Fruit fly (Drosophila melanogaster) whole organism, embryonic: Measurements from ENCODE around the gene CG14327.
A peak's percentile ranks its signal among the peaks of the same experiment; 100 is the strongest.

ENCODE experiments used
- Asciz ChIP-seq: fragments of 200-800 bp; sonication (Bioruptor generic); optimal IDR thresholded peaks from 2 replicates; lab custom pipeline; 2017; ENCODE audit warnings: missing biosample characterization, mild to moderate bottlenecking, missing genetic modification characterization, missing genetic modification reagents
- Bgb ChIP-seq: fragments of 200-800 bp; sonication (Bioruptor generic); IDR thresholded peaks from 2 replicates; pipeline ENCODE4 v1.3.6; 2022; ENCODE audit warnings: missing biosample characterization, missing genetic modification characterization; ENCODE audit not compliant: partially characterized antibody
- CG12219 ChIP-seq: fragments of 200-800 bp; sonication (Bioruptor generic); optimal IDR thresholded peaks from 3 replicates; lab custom pipeline; 2018; ENCODE audit warnings: missing biosample characterization, mild to moderate bottlenecking, missing genetic modification characterization
- CG13287 ChIP-seq: fragments of 200-800 bp; sonication (Bioruptor generic); IDR thresholded peaks from 2 replicates; pipeline ENCODE4 v1.3.6; 2022; ENCODE audit warnings: missing biosample characterization, missing genetic modification characterization; ENCODE audit not compliant: partially characterized antibody
- CG14014 ChIP-seq: fragments of 200-800 bp; sonication (Bioruptor generic); IDR thresholded peaks from 2 replicates; pipeline ENCODE4 v1.3.6; 2022; ENCODE audit warnings: missing biosample characterization, missing genetic modification characterization
- CG18476 ChIP-seq: fragments of 200-800 bp; sonication (Bioruptor generic); optimal IDR thresholded peaks from 2 replicates; lab custom pipeline; 2016; ENCODE audit warnings: missing biosample characterization, mild to moderate bottlenecking, missing genetic modification characterization
- CG2712 ChIP-seq: fragments of 200-800 bp; optimal IDR thresholded peaks from 3 replicates; lab custom pipeline; 2019; ENCODE audit warnings: missing biosample characterization, mild to moderate bottlenecking, missing genetic modification characterization, moderate library complexity
- CG31224 ChIP-seq: fragments of 200-800 bp; sonication (Bioruptor generic); IDR thresholded peaks from 2 replicates; pipeline ENCODE4 v1.3.6; 2022; ENCODE audit warnings: missing biosample characterization, missing genetic modification characterization
- CG3163 ChIP-seq: fragments of 200-800 bp; sonication (Bioruptor generic); optimal IDR thresholded peaks from 3 replicates; lab custom pipeline; 2016; ENCODE audit warnings: missing biosample characterization, missing genetic modification characterization
- CG34224 ChIP-seq: fragments of 200-800 bp; sonication (Bioruptor generic); IDR thresholded peaks from 3 replicates; pipeline ENCODE4 v1.3.6; 2022; ENCODE audit warnings: missing biosample characterization, missing genetic modification characterization; ENCODE audit not compliant: partially characterized antibody
- CG43689 ChIP-seq: fragments of 200-800 bp; sonication (Bioruptor generic); IDR thresholded peaks from 2 replicates; pipeline ENCODE4 v1.3.6; 2022; ENCODE audit warnings: missing biosample characterization, missing genetic modification characterization
- CG7357 ChIP-seq: fragments of 200-800 bp; sonication (Bioruptor generic); IDR thresholded peaks from 3 replicates; pipeline ENCODE4 v1.3.6; 2022; ENCODE audit warnings: missing biosample characterization, missing genetic modification characterization
- CG9215 ChIP-seq: fragments of 200-800 bp; sonication (Bioruptor generic); IDR thresholded peaks from 2 replicates; pipeline ENCODE4 v1.3.6; 2022; ENCODE audit warnings: missing biosample characterization, missing genetic modification characterization
- CkIIα-i1 ChIP-seq: fragments of 200-800 bp; sonication (Bioruptor generic); IDR thresholded peaks from 2 replicates; pipeline ENCODE4 v1.3.6; 2022; ENCODE audit warnings: missing biosample characterization, missing genetic modification characterization
- Dll ChIP-seq: fragments of 200-800 bp; sonication (Bioruptor generic); IDR thresholded peaks from 4 replicates; pipeline ENCODE4 v1.3.6; 2022; ENCODE audit warnings: missing biosample characterization, missing genetic modification characterization; ENCODE audit not compliant: partially characterized antibody
- E2f2 ChIP-seq: fragments of 200-800 bp; sonication (Bioruptor generic); IDR thresholded peaks from 2 replicates; pipeline ENCODE4 v1.3.6; 2022; ENCODE audit warnings: missing biosample characterization, missing genetic modification characterization
- Fer1 ChIP-seq: fragments of 200-800 bp; sonication (Bioruptor generic); optimal IDR thresholded peaks from 2 replicates; lab custom pipeline; 2017; ENCODE audit warnings: missing biosample characterization, mild to moderate bottlenecking, missing genetic modification characterization
- HLHmδ ChIP-seq: fragments of 200-800 bp; sonication (Bioruptor generic); optimal IDR thresholded peaks from 2 replicates; lab custom pipeline; 2018; ENCODE audit warnings: missing biosample characterization, mild to moderate bottlenecking, missing genetic modification characterization, moderate library complexity
- MTF-1 ChIP-seq: fragments of 200-800 bp; sonication (Bioruptor generic); optimal IDR thresholded peaks from 2 replicates; lab custom pipeline; 2018; ENCODE audit warnings: missing biosample characterization, mild to moderate bottlenecking, missing genetic modification characterization, borderline replicate concordance
- Mad ChIP-seq: fragments of 200-800 bp; sonication (Bioruptor generic); optimal IDR thresholded peaks from 2 replicates; lab custom pipeline; 2016; ENCODE audit warnings: missing biosample characterization, missing genetic modification characterization
- NFAT ChIP-seq: fragments of 200-800 bp; sonication (Bioruptor generic); IDR thresholded peaks from 2 replicates; pipeline ENCODE4 v1.3.6; 2022; ENCODE audit warnings: missing biosample characterization, missing genetic modification characterization
- Opbp ChIP-seq: fragments of 200-800 bp; sonication (Bioruptor generic); IDR thresholded peaks from 3 replicates; pipeline ENCODE4 v1.3.6; 2022; ENCODE audit warnings: missing biosample characterization, missing genetic modification characterization; ENCODE audit not compliant: partially characterized antibody
- Scr ChIP-seq: fragments of 200-800 bp; sonication (Bioruptor generic); IDR thresholded peaks from 2 replicates; pipeline ENCODE4 v1.3.6; 2022; ENCODE audit warnings: missing biosample characterization, missing genetic modification characterization; ENCODE audit not compliant: partially characterized antibody
- Xbp1 ChIP-seq: fragments of 200-800 bp; sonication (Bioruptor generic); optimal IDR thresholded peaks from 3 replicates; lab custom pipeline; 2016; ENCODE audit warnings: missing biosample characterization, mild to moderate bottlenecking, missing genetic modification characterization
- amos ChIP-seq: fragments of 200-800 bp; sonication (Bioruptor generic); IDR thresholded peaks from 2 replicates; pipeline ENCODE4 v1.3.6; 2022; ENCODE audit warnings: missing biosample characterization, missing genetic modification characterization; ENCODE audit not compliant: partially characterized antibody
- ap ChIP-seq: fragments of 200-800 bp; sonication (Bioruptor generic); IDR thresholded peaks from 2 replicates; pipeline ENCODE4 v1.3.6; 2022; ENCODE audit warnings: missing biosample characterization, missing genetic modification characterization
- bsh ChIP-seq, 2 experiments: fragments of 200-800 bp; sonication (Bioruptor generic); optimal IDR thresholded peaks; 2 replicates each; lab custom pipeline; 2017 to 2018; ENCODE audit warnings: mild to moderate bottlenecking in 2 of 2, missing biosample characterization in 2 of 2, missing genetic modification characterization in 2 of 2, moderate library complexity in 1 of 2
- chinmo ChIP-seq: fragments of 200-800 bp; sonication (Bioruptor generic); IDR thresholded peaks from 4 replicates; pipeline ENCODE4 v1.3.6; 2022; ENCODE audit warnings: missing biosample characterization, missing genetic modification characterization; ENCODE audit not compliant: partially characterized antibody
- crp ChIP-seq, 2 experiments: fragments of 200-800 bp; sonication (Bioruptor generic); optimal IDR thresholded peaks; 2 replicates in 1 of 2; 3 replicates in 1 of 2; lab custom pipeline; 2017; ENCODE audit warnings: missing biosample characterization in 2 of 2, missing genetic modification characterization in 2 of 2, mild to moderate bottlenecking in 1 of 2, moderate library complexity in 1 of 2
- esg ChIP-seq: fragments of 200-800 bp; sonication (Bioruptor generic); conservative IDR thresholded peaks from 2 replicates; pipeline ENCODE4 v1.3.6; 2022; ENCODE audit warnings: missing biosample characterization, missing genetic modification characterization
- fd64A ChIP-seq: fragments of 200-800 bp; sonication (Bioruptor generic); optimal IDR thresholded peaks from 3 replicates; lab custom pipeline; 2018; ENCODE audit warnings: missing biosample characterization, mild to moderate bottlenecking, missing genetic modification characterization
- gem ChIP-seq: fragments of 200-800 bp; sonication (Bioruptor generic); optimal IDR thresholded peaks from 2 replicates; lab custom pipeline; 2019; ENCODE audit warnings: missing biosample characterization, mild to moderate bottlenecking, missing genetic modification characterization, moderate library complexity
- gsb-n ChIP-seq: fragments of 200-800 bp; sonication (Bioruptor generic); optimal IDR thresholded peaks from 3 replicates; lab custom pipeline; 2018; ENCODE audit warnings: missing biosample characterization, mild to moderate bottlenecking, missing genetic modification characterization
- hb ChIP-seq: fragments of 200-800 bp; sonication (Bioruptor generic); IDR thresholded peaks from 3 replicates; pipeline ENCODE4 v1.3.6; 2022; ENCODE audit warnings: missing biosample characterization, missing genetic modification characterization; ENCODE audit not compliant: partially characterized antibody
- kni ChIP-seq: fragments of 200-800 bp; sonication (Bioruptor generic); optimal IDR thresholded peaks from 3 replicates; lab custom pipeline; 2017; ENCODE audit warnings: mild to moderate bottlenecking, missing biosample characterization, missing genetic modification reagents, missing genetic modification characterization
- nom ChIP-seq: fragments of 200-800 bp; sonication (Bioruptor generic); optimal IDR thresholded peaks from 2 replicates; lab custom pipeline; 2017; ENCODE audit warnings: missing biosample characterization, missing genetic modification characterization, mild to moderate bottlenecking, moderate library complexity, missing genetic modification reagents
- onecut ChIP-seq: fragments of 200-800 bp; sonication (Bioruptor generic); IDR thresholded peaks from 2 replicates; pipeline ENCODE4 v1.3.6; 2022; ENCODE audit warnings: missing biosample characterization, missing genetic modification characterization
- pfk ChIP-seq: fragments of 200-800 bp; sonication (Bioruptor generic); optimal IDR thresholded peaks from 2 replicates; lab custom pipeline; 2018; ENCODE audit warnings: missing biosample characterization, mild to moderate bottlenecking, missing genetic modification characterization, moderate library complexity
- pho ChIP-seq: fragments of 200-800 bp; sonication (Bioruptor generic); optimal IDR thresholded peaks from 2 replicates; lab custom pipeline; 2016; ENCODE audit warnings: missing biosample characterization, missing genetic modification characterization
- pros ChIP-seq: fragments of 200-800 bp; sonication (Bioruptor generic); optimal IDR thresholded peaks from 3 replicates; lab custom pipeline; 2019; ENCODE audit warnings: missing biosample characterization, mild to moderate bottlenecking, missing genetic modification characterization, moderate library complexity
- ro ChIP-seq: fragments of 200-800 bp; sonication (Bioruptor generic); IDR thresholded peaks from 2 replicates; pipeline ENCODE4 v1.3.6; 2022; ENCODE audit warnings: missing biosample characterization, missing genetic modification characterization
- salm ChIP-seq: fragments of 200-800 bp; sonication (Bioruptor generic); optimal IDR thresholded peaks from 2 replicates; lab custom pipeline; 2018; ENCODE audit warnings: missing biosample characterization, mild to moderate bottlenecking, missing genetic modification characterization
- sc ChIP-seq, 3 experiments: fragments of >200 bp in 2 of 3; fragments of 200-800 bp in 1 of 3; sonication (Bioruptor generic) in 1 of 3; optimal IDR thresholded peaks; 2 replicates in 2 of 3; 3 replicates in 1 of 3; lab custom pipeline; 2017; ENCODE audit warnings: mild to moderate bottlenecking in 1 of 3, missing biosample characterization in 1 of 3, missing genetic modification characterization in 1 of 3, missing genetic modification reagents in 1 of 3
- slp2 ChIP-seq: fragments of 200-800 bp; sonication (Bioruptor generic); optimal IDR thresholded peaks from 2 replicates; lab custom pipeline; 2016; ENCODE audit warnings: missing biosample characterization, missing genetic modification characterization
- vnd ChIP-seq: fragments of 200-800 bp; sonication (Bioruptor generic); IDR thresholded peaks from 3 replicates; pipeline ENCODE4 v1.3.6; 2022; ENCODE audit warnings: missing biosample characterization, missing genetic modification characterization; ENCODE audit not compliant: partially characterized antibody
- zfh2 ChIP-seq: fragments of 200-800 bp; sonication (Bioruptor generic); optimal IDR thresholded peaks from 2 replicates; lab custom pipeline; 2016; ENCODE audit warnings: missing biosample characterization, missing genetic modification characterization

Gene CG14327

DNA sequence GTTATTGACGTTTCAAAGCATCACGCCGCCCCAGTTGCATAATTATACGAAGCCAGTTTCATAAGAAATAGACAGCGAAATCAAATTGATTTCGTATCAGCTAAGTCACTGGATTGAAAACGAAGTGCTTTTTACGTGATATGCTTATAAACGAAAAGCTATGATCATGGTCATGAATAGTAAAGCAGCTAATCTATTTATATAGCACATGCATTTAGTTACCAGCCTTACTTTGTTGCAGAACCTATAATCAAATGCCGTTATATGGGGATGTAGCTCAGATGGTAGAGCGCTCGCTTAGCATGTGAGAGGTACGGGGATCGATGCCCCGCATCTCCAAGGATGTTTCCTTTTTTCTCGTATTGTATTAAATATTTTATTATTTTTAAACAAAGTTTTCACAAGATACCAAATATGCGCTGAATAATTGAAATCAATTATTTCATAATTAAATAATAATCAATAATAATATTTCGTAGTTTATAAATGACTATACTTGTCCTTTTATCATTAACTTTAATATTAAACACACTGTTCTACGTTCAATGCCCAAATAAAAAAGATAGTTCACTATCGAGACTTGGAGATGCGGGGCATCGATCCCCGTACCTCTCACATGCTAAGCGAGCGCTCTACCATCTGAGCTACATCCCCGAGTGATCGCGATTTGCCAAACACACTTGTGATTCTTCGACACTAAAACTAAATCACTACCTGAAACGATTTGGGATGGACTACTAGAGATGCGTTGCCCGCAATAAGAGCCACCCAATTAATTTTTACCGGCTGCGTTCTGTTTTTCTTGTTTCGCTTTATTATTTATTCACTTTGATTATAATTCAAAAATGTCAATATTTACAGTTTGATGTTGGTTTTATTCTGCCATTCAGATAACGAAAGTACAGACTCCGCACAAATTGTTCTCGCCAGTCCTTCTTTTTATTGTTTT lies 32.9 kb downstream of the CG14327 start (continued):
- TF ChIP-seq CG13287 = peak; percentile 39; the same call in 1 of the 2 replicates
- TF ChIP-seq CG34224 (GFP tag; lab: Robert Waterston, UW) = peak; percentile 46; the same call in 1 of the 3 replicates
- no peak for TF ChIP-seq CG3163
- TF ChIP-seq Xbp1 = no peak
- TF ChIP-seq Mad (GFP tag; lab: Kevin White, UChicago) = no peak
- TF ChIP-seq Opbp = peak; percentile 70
- 0 out of 2 replicates have a peak, but pooled peaks have one; percentile 35 for TF ChIP-seq NFAT (GFP tag; lab: Robert Waterston, UW)
- no peak for TF ChIP-seq sc (optimal IDR thresholded peaks at IDR 0.05; lab: Kevin White, UChicago)
- no peak for TF ChIP-seq sc (GFP tag; optimal IDR thresholded peaks at IDR 0.05; lab: Kevin White, UChicago)
- TF ChIP-seq E2f2 (GFP tag; lab: Robert Waterston, UW) = no peak
- TF ChIP-seq vnd (GFP tag; lab: Robert Waterston, UW) = peak; percentile 63; the same call in 2 of the 3 replicates
- TF ChIP-seq chinmo (GFP tag; lab: Robert Waterston, UW) = no peak; the same call in 2 of the 4 replicates
- TF ChIP-seq Dll = peak; percentile 55; the same call in 2 of the 4 replicates
- TF ChIP-seq CG9215 (GFP tag; lab: Robert Waterston, UW) = no peak
- TF ChIP-seq crp (GFP tag; optimal IDR thresholded peaks at IDR 0.05; lab: Kevin White, UChicago) = no peak
- no peak for TF ChIP-seq gem
- no peak for TF ChIP-seq esg
- TF ChIP-seq kni (GFP tag; lab: Kevin White, UChicago) = peak; percentile 6
- peak; percentile 79 for TF ChIP-seq salm (tag; lab: Kevin White, UChicago)
- peak; percentile 9 for TF ChIP-seq CG2712 (tag; lab: Kevin White, UChicago)
- no peak for TF ChIP-seq onecut (GFP tag; lab: Robert Waterston, UW)
- peak; percentile 72 for TF ChIP-seq Scr (GFP tag; lab: Robert Waterston, UW)
- no peak for TF ChIP-seq fd64A (GFP tag; lab: Kevin White, UChicago)
- no peak for TF ChIP-seq CkIIα-i1 (GFP tag; lab: Robert Waterston, UW)
- no peak for TF ChIP-seq Asciz (GFP tag; lab: Kevin White, UChicago)
- TF ChIP-seq ap = no peak
- no peak for TF ChIP-seq ro (GFP tag; lab: Robert Waterston, UW)
- TF ChIP-seq amos (GFP tag; lab: Robert Waterston, UW) = peak; percentile 76
- peak; percentile 70 for TF ChIP-seq Bgb (GFP tag; lab: Robert Waterston, UW)
- TF ChIP-seq slp2 (GFP tag; lab: Kevin White, UChicago) = no peak
- no peak for TF ChIP-seq MTF-1 (GFP tag; lab: Kevin White, UChicago)
- TF ChIP-seq gsb-n (tag; lab: Kevin White, UChicago) = no peak
- TF ChIP-seq HLHmδ = no peak
- TF ChIP-seq CG43689 (GFP tag; lab: Robert Waterston, UW) = no peak
- TF ChIP-seq CG18476 (GFP tag; lab: Kevin White, UChicago) = no peak
- TF ChIP-seq pho (GFP tag; lab: Kevin White, UChicago) = no peak
- no peak for TF ChIP-seq Fer1 (GFP tag; lab: Kevin White, UChicago)
- no peak for TF ChIP-seq CG14014
- no peak for TF ChIP-seq CG7357 (GFP tag; lab: Robert Waterston, UW)
- no peak for TF ChIP-seq CG12219
- TF ChIP-seq hb = peak; percentile 60; the same call in 1 of the 3 replicates
- TF ChIP-seq pfk = peak; percentile 90
- TF ChIP-seq bsh (GFP tag; optimal IDR thresholded peaks at IDR 0.05; lab: Kevin White, UChicago) = no peak
- no peak for TF ChIP-seq CG31224
- peak; percentile 19 for TF ChIP-seq pros (GFP tag; lab: Kevin White, UChicago)
- TF ChIP-seq zfh2 = no peak
- no peak for TF ChIP-seq nom (GFP tag; lab: Kevin White, UChicago)
